Worm (Caenorhabditis elegans) whole organism, L1 larva: ENCODE measurements around the gene Y44F5A.1.

Experiments
- C16A3.4 ChIP-seq: fragments of 150-350 bp; optimal IDR thresholded peaks from 2 replicates; lab custom pipeline; 2014; ENCODE audit warnings: missing biosample characterization, missing genetic modification characterization
- C34B4.2 ChIP-seq: sonication (generic microtip); optimal IDR thresholded peaks from 2 replicates; lab custom pipeline; 2017; ENCODE audit warnings: mild to moderate bottlenecking, missing genetic modification characterization, missing compliant biosample characterization
- Y116A8C.19 ChIP-seq: sonication (generic microtip); optimal IDR thresholded peaks from 2 replicates; lab custom pipeline; 2016; ENCODE audit warnings: missing compliant biosample characterization, missing genetic modification characterization, borderline replicate concordance
- aha-1 ChIP-seq: fragments of 150-350 bp; optimal IDR thresholded peaks from 2 replicates; lab custom pipeline; 2014; ENCODE audit warnings: missing biosample characterization, missing genetic modification characterization
- alr-1 ChIP-seq: fragments of 200-800 bp; sonication (Bioruptor generic); optimal IDR thresholded peaks from 2 replicates; lab custom pipeline; 2018; ENCODE audit warnings: borderline replicate concordance, mild to moderate bottlenecking, missing genetic modification characterization, missing compliant biosample characterization
- aly-2 ChIP-seq: fragments of 150-350 bp; optimal IDR thresholded peaks from 2 replicates; lab custom pipeline; 2014; ENCODE audit warnings: missing biosample characterization, missing genetic modification characterization
- ama-1 ChIP-seq: fragments of 150-350 bp; optimal IDR thresholded peaks from 2 replicates; lab custom pipeline; 2014
- blmp-1 ChIP-seq: fragments of 150-350 bp; optimal IDR thresholded peaks from 2 replicates; lab custom pipeline; 2014; ENCODE audit warnings: missing biosample characterization, missing genetic modification characterization
- ceh-63 ChIP-seq: fragments of 200-800 bp; sonication (Bioruptor generic); optimal IDR thresholded peaks from 2 replicates; lab custom pipeline; 2018; ENCODE audit warnings: mild to moderate bottlenecking, missing genetic modification characterization, missing compliant biosample characterization
- ceh-8 ChIP-seq: fragments of 200-800 bp; sonication (Bioruptor generic); optimal IDR thresholded peaks from 2 replicates; lab custom pipeline; 2018; ENCODE audit warnings: mild to moderate bottlenecking, missing genetic modification characterization, moderate library complexity, missing compliant biosample characterization
- ceh-88 ChIP-seq: fragments of 200-800 bp; sonication (Bioruptor generic); IDR thresholded peaks from 2 replicates; pipeline ENCODE4 v1.3.6; 2022; ENCODE audit warnings: missing genetic modification characterization, missing compliant biosample characterization
- dpl-1 ChIP-seq, 3 experiments: fragments of 150-350 bp in 2 of 3; sonication (generic microtip) in 1 of 3; optimal IDR thresholded peaks; 2 replicates each; lab custom pipeline; 2014 to 2017; ENCODE audit warnings: missing biosample characterization in 3 of 3, missing genetic modification characterization in 3 of 3, missing genetic modification reagents in 3 of 3
- dsc-1 ChIP-seq: sonication (generic microtip); optimal IDR thresholded peaks from 2 replicates; lab custom pipeline; 2016; ENCODE audit warnings: mild to moderate bottlenecking, missing genetic modification characterization, missing compliant biosample characterization
- efl-1 ChIP-seq, 4 experiments: fragments of 150-350 bp; optimal IDR thresholded peaks in 3 of 4; peaks in 1 of 4; 1 replicate in 1 of 4; 2 replicates in 3 of 4; lab custom pipeline; 2014; ENCODE audit warnings: missing biosample characterization in 2 of 4, missing genetic modification characterization in 2 of 4, missing genetic modification reagents in 2 of 4
- egl-13 ChIP-seq: sonication (generic microtip); optimal IDR thresholded peaks from 2 replicates; lab custom pipeline; 2016; ENCODE audit warnings: missing genotype, missing genetic modification reagents, missing genetic modification characterization, missing compliant biosample characterization
- elt-2 ChIP-seq: sonication (generic microtip); optimal IDR thresholded peaks from 2 replicates; lab custom pipeline; 2016; ENCODE audit warnings: missing genetic modification characterization, mild to moderate bottlenecking, inconsistent platforms, missing compliant biosample characterization, missing genetic modification reagents
- ets-5 ChIP-seq: fragments of 200-800 bp; sonication (Bioruptor generic); IDR thresholded peaks from 2 replicates; pipeline ENCODE4 v1.3.6; 2022; ENCODE audit warnings: missing genetic modification characterization, missing compliant biosample characterization
- fos-1 ChIP-seq: fragments of 150-350 bp; optimal IDR thresholded peaks from 2 replicates; lab custom pipeline; 2014; ENCODE audit warnings: missing biosample characterization, missing genetic modification characterization
- grh-1 ChIP-seq: fragments of 200-800 bp; sonication (Bioruptor generic); IDR thresholded peaks from 2 replicates; pipeline ENCODE4 v1.3.6; 2022; ENCODE audit warnings: missing genetic modification reagents, missing genetic modification characterization, missing compliant biosample characterization
- hlh-4 ChIP-seq: sonication (generic microtip); optimal IDR thresholded peaks from 2 replicates; lab custom pipeline; 2016; ENCODE audit warnings: mild to moderate bottlenecking, missing genetic modification characterization, missing compliant biosample characterization
- irx-1 ChIP-seq: sonication (generic microtip); optimal IDR thresholded peaks from 2 replicates; lab custom pipeline; 2016; ENCODE audit warnings: missing genetic modification characterization, missing compliant biosample characterization
- isw-1 ChIP-seq: fragments of 200-800 bp; sonication (Bioruptor generic); IDR thresholded peaks from 2 replicates; pipeline ENCODE4 v1.3.6; 2022; ENCODE audit warnings: missing genetic modification characterization, missing compliant biosample characterization
- lin-14 ChIP-seq: fragments of 200-800 bp; sonication (Bioruptor generic); optimal IDR thresholded peaks from 2 replicates; lab custom pipeline; 2018; ENCODE audit warnings: mild to moderate bottlenecking, missing genetic modification characterization, moderate library complexity, missing compliant biosample characterization
- lin-15B ChIP-seq: fragments of 150-350 bp; sonication (generic microtip); optimal IDR thresholded peaks from 3 replicates; lab custom pipeline; 2014; ENCODE audit warnings: missing biosample characterization, missing genetic modification characterization
- lin-35 ChIP-seq, 2 experiments: fragments of 150-350 bp; optimal IDR thresholded peaks; 2 replicates each; lab custom pipeline; 2014; ENCODE audit warnings: missing biosample characterization in 2 of 2, missing genetic modification characterization in 2 of 2, missing genetic modification reagents in 2 of 2
- lir-3 ChIP-seq: sonication (generic microtip); optimal IDR thresholded peaks from 2 replicates; lab custom pipeline; 2016; ENCODE audit warnings: mild to moderate bottlenecking, missing genetic modification characterization, moderate library complexity, missing compliant biosample characterization; ENCODE audit not compliant: poor library complexity
- lsy-2 ChIP-seq, 2 experiments: fragments of 150-350 bp; optimal IDR thresholded peaks; 2 replicates each; lab custom pipeline; 2014; ENCODE audit warnings: missing biosample characterization in 2 of 2, missing genetic modification characterization in 2 of 2
- mdl-1 ChIP-seq, 2 experiments: fragments of 150-350 bp; optimal IDR thresholded peaks; 2 replicates each; lab custom pipeline; 2014 to 2017; ENCODE audit warnings: missing biosample characterization in 2 of 2, missing genetic modification characterization in 2 of 2, inconsistent platforms in 1 of 2
- mef-2 ChIP-seq: fragments of 150-350 bp; optimal IDR thresholded peaks from 2 replicates; lab custom pipeline; 2014; ENCODE audit warnings: missing biosample characterization, missing genetic modification characterization
- nhr-12 ChIP-seq: sonication (generic microtip); optimal IDR thresholded peaks from 2 replicates; lab custom pipeline; 2017; ENCODE audit warnings: missing biosample characterization, missing genetic modification characterization
- nhr-19 ChIP-seq: fragments of 200-800 bp; sonication (Bioruptor generic); conservative IDR thresholded peaks from 2 replicates; pipeline ENCODE4 v1.3.6; 2022; ENCODE audit warnings: missing genetic modification characterization, missing compliant biosample characterization
- nhr-47 ChIP-seq: sonication (generic microtip); optimal IDR thresholded peaks from 2 replicates; lab custom pipeline; 2016; ENCODE audit warnings: mild to moderate bottlenecking, missing genetic modification characterization, moderate library complexity, missing compliant biosample characterization
- nhr-76 ChIP-seq: sonication (generic microtip); optimal IDR thresholded peaks from 2 replicates; lab custom pipeline; 2017; ENCODE audit warnings: missing biosample characterization, missing genetic modification characterization
- nhr-84 ChIP-seq: sonication (generic microtip); optimal IDR thresholded peaks from 2 replicates; lab custom pipeline; 2017; ENCODE audit warnings: missing biosample characterization, missing genetic modification characterization
- nhr-85 ChIP-seq: sonication (generic microtip); peaks from one replicate; lab custom pipeline; 2016; ENCODE audit warnings: missing genetic modification characterization, inconsistent platforms, missing compliant biosample characterization
- nhr-90 ChIP-seq: sonication (generic microtip); optimal IDR thresholded peaks from 2 replicates; lab custom pipeline; 2016; ENCODE audit warnings: mild to moderate bottlenecking, missing genetic modification characterization, missing compliant biosample characterization; ENCODE audit not compliant: poor library complexity
- pag-3 ChIP-seq: sonication (generic microtip); optimal IDR thresholded peaks from 2 replicates; lab custom pipeline; 2017; ENCODE audit warnings: missing genetic modification characterization, mild to moderate bottlenecking, missing compliant biosample characterization, antibody characterized with exemption, borderline replicate concordance; ENCODE audit not compliant: insufficient read depth
- pax-3 ChIP-seq: fragments of 200-800 bp; sonication (Bioruptor generic); optimal IDR thresholded peaks from 2 replicates; lab custom pipeline; 2018; ENCODE audit warnings: mild to moderate bottlenecking, missing genetic modification characterization, moderate library complexity, missing compliant biosample characterization
- pqm-1 ChIP-seq: sonication (generic microtip); optimal IDR thresholded peaks from 3 replicates; lab custom pipeline; 2017; ENCODE audit warnings: missing biosample characterization, missing genetic modification characterization
- rnt-1 ChIP-seq: sonication (generic microtip); optimal IDR thresholded peaks from 2 replicates; lab custom pipeline; 2016; ENCODE audit warnings: mild to moderate bottlenecking, missing genetic modification characterization, moderate library complexity, missing compliant biosample characterization
- snu-23 ChIP-seq: sonication (generic microtip); optimal IDR thresholded peaks from 2 replicates; lab custom pipeline; 2016; ENCODE audit warnings: missing genetic modification characterization, missing compliant biosample characterization
- sup-37 ChIP-seq: fragments of 200-800 bp; sonication (Bioruptor generic); optimal IDR thresholded peaks from 2 replicates; lab custom pipeline; 2018; ENCODE audit warnings: mild to moderate bottlenecking, missing genetic modification characterization, missing compliant biosample characterization
- tbx-2 ChIP-seq: sonication (generic microtip); optimal IDR thresholded peaks from 2 replicates; lab custom pipeline; 2016; ENCODE audit warnings: missing genetic modification characterization, missing compliant biosample characterization
- unc-30 ChIP-seq: sonication (generic microtip); optimal IDR thresholded peaks from 2 replicates; lab custom pipeline; 2017; ENCODE audit warnings: missing biosample characterization, missing genetic modification characterization
- unc-86 ChIP-seq: sonication (generic microtip); optimal IDR thresholded peaks from 2 replicates; lab custom pipeline; 2016; ENCODE audit warnings: missing genetic modification characterization, missing compliant biosample characterization
- unc-98 ChIP-seq: fragments of 200-800 bp; sonication (Bioruptor generic); IDR thresholded peaks from 2 replicates; pipeline ENCODE4 v1.3.6; 2022; ENCODE audit warnings: missing genetic modification characterization, missing compliant biosample characterization
- vab-15 ChIP-seq: sonication (generic microtip); optimal IDR thresholded peaks from 2 replicates; lab custom pipeline; 2017; ENCODE audit warnings: missing genotype, mild to moderate bottlenecking, missing genetic modification characterization, missing compliant biosample characterization
- xbp-1 ChIP-seq: sonication (generic microtip); optimal IDR thresholded peaks from 2 replicates; lab custom pipeline; 2016; ENCODE audit warnings: missing genetic modification characterization, missing compliant biosample characterization
- zag-1 ChIP-seq: fragments of 150-350 bp; optimal IDR thresholded peaks from 2 replicates; lab custom pipeline; 2014; ENCODE audit warnings: missing biosample characterization, missing genetic modification characterization
- zip-4 ChIP-seq: fragments of 200-800 bp; sonication (Bioruptor generic); optimal IDR thresholded peaks from 2 replicates; lab custom pipeline; 2018; ENCODE audit warnings: mild to moderate bottlenecking, missing genetic modification characterization, moderate library complexity, missing compliant biosample characterization
- ztf-4 ChIP-seq: fragments of 150-350 bp; optimal IDR thresholded peaks from 2 replicates; lab custom pipeline; 2014; ENCODE audit warnings: missing biosample characterization, missing genetic modification characterization

Y44F5A.1 gene

DNA sequence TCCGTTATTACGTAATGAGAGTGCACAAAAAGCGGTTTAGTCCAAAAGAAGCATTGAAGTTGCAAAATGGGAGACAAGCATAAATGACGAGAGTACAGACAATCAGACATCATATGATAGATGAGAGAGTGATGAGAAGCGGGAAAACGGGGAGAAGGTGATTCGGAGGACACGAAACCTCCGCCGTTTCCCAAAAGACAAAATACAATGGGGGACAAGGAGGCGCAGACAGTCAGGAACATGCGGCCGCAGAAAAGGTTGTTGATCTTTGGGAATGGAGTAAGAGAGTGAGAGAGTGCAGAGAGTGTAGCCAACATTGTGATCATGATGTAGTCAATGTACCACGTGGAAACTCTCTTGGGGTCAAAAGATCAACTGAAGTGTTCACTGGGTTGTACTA, 9.8 kb downstream of the Y44F5A.1 start (continued):
- TF ChIP-seq pax-3 (peak; percentile 80), zip-4 (GFP tag; lab: Kevin White, UChicago) (peak; percentile 49), zag-1 (tag; lab: Kevin White, UChicago) (no peak), xbp-1 (peak; percentile 92), blmp-1 (tag; lab: Kevin White, UChicago) (peak; percentile 89), lin-14 (GFP tag; lab: Kevin White, UChicago) (peak; percentile 99), nhr-84 (no peak), elt-2 (tag; lab: Kevin White, UChicago) (peak; percentile 90), lsy-2 (tag; optimal IDR thresholded peaks at IDR 0.05; lab: Kevin White, UChicago) (peak; percentile 88 to 90), ztf-4 (tag; lab: Kevin White, UChicago) (peak; percentile 94), ets-5 (GFP tag; lab: Robert Waterston, UW) (no peak), nhr-76 (tag; lab: Kevin White, UChicago) (no peak), pag-3 (tag; lab: Kevin White, UChicago) (no peak), hlh-4 (tag; lab: Kevin White, UChicago) (no peak), grh-1 (GFP tag; lab: Robert Waterston, UW) (peak; percentile 81), lin-35 (GFP tag; optimal IDR thresholded peaks at IDR 0.05; lab: Kevin White, UChicago) (peak; percentile 79 to 87), aha-1 (tag; lab: Kevin White, UChicago) (peak; percentile 51), efl-1 (optimal IDR thresholded peaks at IDR 0.05; lab: Kevin White, UChicago) (peak; percentile 80 to 84), efl-1 (GFP tag; optimal IDR thresholded peaks at IDR 0.05 in 1 of 2; lab: Kevin White, UChicago) (peak; percentile 65 to 95), nhr-12 (tag; lab: Kevin White, UChicago) (peak; percentile 65), aly-2 (tag; lab: Kevin White, UChicago) (no peak), snu-23 (peak; percentile 97), C34B4.2 (tag; lab: Kevin White, UChicago) (no peak), egl-13 (peak; percentile 83), sup-37 (GFP tag; lab: Kevin White, UChicago) (peak; percentile 80), nhr-47 (peak; percentile 94), alr-1 (tag; lab: Kevin White, UChicago) (no peak), Y116A8C.19 (tag; lab: Kevin White, UChicago) (no peak), fos-1 (tag; lab: Kevin White, UChicago) (peak; percentile 85), mdl-1 (tag; optimal IDR thresholded peaks at IDR 0.05; lab: Kevin White, UChicago) (peak; percentile 66 to 97), ama-1 (lab: Kevin White, UChicago) (peak; percentile 16), ceh-88 (GFP tag; lab: Robert Waterston, UW) (peak; percentile 65; the same call in 1 of the 2 replicates)

ce11 chrIII:4236178-4236577, 11.3 kb downstream of the Y44F5A.1 start:
- no peak for TF ChIP-seq irx-1
- no peak for TF ChIP-seq rnt-1 (tag; lab: Kevin White, UChicago)
- no peak for TF ChIP-seq pqm-1 (tag; lab: Kevin White, UChicago)
- no peak for TF ChIP-seq vab-15
- no peak for TF ChIP-seq aha-1 (tag; lab: Kevin White, UChicago)
- no peak for TF ChIP-seq mef-2
- peak in 1 of 2 experiments; percentile 45 for TF ChIP-seq lsy-2 (tag; optimal IDR thresholded peaks at IDR 0.05; lab: Kevin White, UChicago)
- TF ChIP-seq ceh-63 (GFP tag; lab: Kevin White, UChicago) = no peak
- TF ChIP-seq lin-14 (GFP tag; lab: Kevin White, UChicago) = peak; percentile 61
- no peak for TF ChIP-seq dpl-1 (GFP tag; optimal IDR thresholded peaks at IDR 0.05; lab: Kevin White, UChicago)
- no peak for TF ChIP-seq unc-30 (tag; lab: Kevin White, UChicago)
- TF ChIP-seq lir-3 (tag; lab: Kevin White, UChicago) = no peak
- TF ChIP-seq tbx-2 (tag; lab: Kevin White, UChicago) = peak; percentile 33
- TF ChIP-seq ets-5 (GFP tag; lab: Robert Waterston, UW) = no peak
- TF ChIP-seq pag-3 (tag; lab: Kevin White, UChicago) = no peak
- TF ChIP-seq ceh-8 (GFP tag; lab: Kevin White, UChicago) = no peak
- TF ChIP-seq alr-1 (tag; lab: Kevin White, UChicago) = no peak
- peak; percentile 20; the same call in 1 of the 2 replicates for TF ChIP-seq nhr-19 (GFP tag; lab: Robert Waterston, UW)
- no peak for TF ChIP-seq isw-1 (GFP tag; lab: Robert Waterston, UW)
- TF ChIP-seq lin-15B (tag; lab: Kevin White, UChicago) = no peak
- TF ChIP-seq nhr-85 (tag; lab: Kevin White, UChicago) = peak; percentile 94
- no peak for TF ChIP-seq dsc-1 (tag; lab: Kevin White, UChicago)
- no peak for TF ChIP-seq unc-98 (GFP tag; lab: Robert Waterston, UW)
- no peak for TF ChIP-seq zip-4 (GFP tag; lab: Kevin White, UChicago)
- peak; percentile 19 for TF ChIP-seq nhr-90 (tag; lab: Kevin White, UChicago)
- TF ChIP-seq unc-86 (tag; lab: Kevin White, UChicago) = no peak
- peak; percentile 31 for TF ChIP-seq C16A3.4 (tag; lab: Kevin White, UChicago)
